Fruit fly (Drosophila melanogaster) whole organism, embryonic: ENCODE data around the gene Vajk1.

Source experiments
- B-H2 ChIP-seq: fragments of 200-800 bp; sonication (Bioruptor generic); optimal IDR thresholded peaks from 2 replicates; lab custom pipeline; 2018; ENCODE audit warnings: missing biosample characterization, mild to moderate bottlenecking, missing genetic modification characterization
- CG13287 ChIP-seq: fragments of 200-800 bp; sonication (Bioruptor generic); IDR thresholded peaks from 2 replicates; pipeline ENCODE4 v1.3.6; 2022; ENCODE audit warnings: missing biosample characterization, missing genetic modification characterization; ENCODE audit not compliant: partially characterized antibody
- CG13624 ChIP-seq: fragments of 200-800 bp; sonication (Bioruptor generic); optimal IDR thresholded peaks from 2 replicates; lab custom pipeline; 2016; ENCODE audit warnings: missing biosample characterization, missing genetic modification characterization
- CG14014 ChIP-seq: fragments of 200-800 bp; sonication (Bioruptor generic); IDR thresholded peaks from 2 replicates; pipeline ENCODE4 v1.3.6; 2022; ENCODE audit warnings: missing biosample characterization, missing genetic modification characterization
- CG14860 ChIP-seq: fragments of 200-800 bp; sonication (Bioruptor generic); IDR thresholded peaks from 3 replicates; pipeline ENCODE4 v1.3.6; 2022; ENCODE audit warnings: missing biosample characterization, missing genetic modification characterization; ENCODE audit not compliant: partially characterized antibody
- CG14965 ChIP-seq: fragments of 200-800 bp; sonication (Bioruptor generic); optimal IDR thresholded peaks from 2 replicates; lab custom pipeline; 2016; ENCODE audit warnings: missing biosample characterization, missing genetic modification characterization, borderline replicate concordance
- CG15514 ChIP-seq: fragments of 200-800 bp; sonication (Bioruptor generic); optimal IDR thresholded peaks from 3 replicates; lab custom pipeline; 2017; ENCODE audit warnings: missing biosample characterization, missing genetic modification characterization, mild to moderate bottlenecking, moderate library complexity, missing genetic modification reagents
- CG15601 ChIP-seq: fragments of 200-800 bp; sonication (Bioruptor generic); optimal IDR thresholded peaks from 3 replicates; lab custom pipeline; 2019; ENCODE audit warnings: missing biosample characterization, mild to moderate bottlenecking, missing genetic modification characterization, moderate library complexity
- CG15696 ChIP-seq: fragments of 200-800 bp; sonication (Bioruptor generic); optimal IDR thresholded peaks from 2 replicates; lab custom pipeline; 2019; ENCODE audit warnings: missing biosample characterization, mild to moderate bottlenecking, missing genetic modification characterization, moderate library complexity
- CG18476 ChIP-seq: fragments of 200-800 bp; sonication (Bioruptor generic); optimal IDR thresholded peaks from 2 replicates; lab custom pipeline; 2016; ENCODE audit warnings: missing biosample characterization, mild to moderate bottlenecking, missing genetic modification characterization
- CG2199 ChIP-seq: fragments of 200-800 bp; sonication (Bioruptor generic); IDR thresholded peaks from 3 replicates; pipeline ENCODE4 v1.3.6; 2022; ENCODE audit warnings: missing biosample characterization, missing genetic modification characterization
- CG33557 ChIP-seq: fragments of 200-800 bp; sonication (Bioruptor generic); optimal IDR thresholded peaks from 2 replicates; lab custom pipeline; 2019; ENCODE audit warnings: missing biosample characterization, mild to moderate bottlenecking, missing genetic modification characterization, moderate library complexity
- CG34376 ChIP-seq: fragments of 200-800 bp; sonication (Bioruptor generic); optimal IDR thresholded peaks from 2 replicates; lab custom pipeline; 2018; ENCODE audit warnings: missing biosample characterization, mild to moderate bottlenecking, missing genetic modification characterization
- CG34422 ChIP-seq: fragments of 200-800 bp; sonication (Bioruptor generic); IDR thresholded peaks from 3 replicates; pipeline ENCODE4 v1.3.6; 2022; ENCODE audit warnings: missing biosample characterization, missing genetic modification characterization
- CG8359 ChIP-seq: fragments of 200-800 bp; sonication (Bioruptor generic); optimal IDR thresholded peaks from 2 replicates; lab custom pipeline; 2017; ENCODE audit warnings: missing biosample characterization, mild to moderate bottlenecking, missing genetic modification characterization, borderline replicate concordance
- Chrac-16 ChIP-seq: fragments of 200-800 bp; sonication (Bioruptor generic); optimal IDR thresholded peaks from 3 replicates; lab custom pipeline; 2016; ENCODE audit warnings: missing biosample characterization, missing genetic modification characterization
- Gug ChIP-seq: fragments of 200-800 bp; sonication (Bioruptor generic); IDR thresholded peaks from 4 replicates; pipeline ENCODE4 v1.3.6; 2022; ENCODE audit warnings: missing biosample characterization, missing genetic modification characterization
- Myb ChIP-seq: fragments of 200-800 bp; sonication (Bioruptor generic); optimal IDR thresholded peaks from 2 replicates; lab custom pipeline; 2016; ENCODE audit warnings: missing biosample characterization, missing genetic modification characterization
- Usf ChIP-seq: fragments of 200-800 bp; sonication (Bioruptor generic); optimal IDR thresholded peaks from 2 replicates; lab custom pipeline; 2017; ENCODE audit warnings: missing genotype, missing biosample characterization, missing genetic modification characterization
- amos ChIP-seq: fragments of 200-800 bp; sonication (Bioruptor generic); IDR thresholded peaks from 2 replicates; pipeline ENCODE4 v1.3.6; 2022; ENCODE audit warnings: missing biosample characterization, missing genetic modification characterization; ENCODE audit not compliant: partially characterized antibody
- disco-r ChIP-seq: fragments of 200-800 bp; sonication (Bioruptor generic); optimal IDR thresholded peaks from 2 replicates; lab custom pipeline; 2016; ENCODE audit warnings: missing biosample characterization, missing genetic modification characterization
- dmrt11E ChIP-seq: fragments of 200-800 bp; sonication (Bioruptor generic); optimal IDR thresholded peaks from 3 replicates; lab custom pipeline; 2018; ENCODE audit warnings: missing biosample characterization, mild to moderate bottlenecking, missing genetic modification characterization, moderate library complexity
- dmrt99B ChIP-seq: fragments of 200-800 bp; sonication (Bioruptor generic); optimal IDR thresholded peaks from 2 replicates; lab custom pipeline; 2018; ENCODE audit warnings: missing biosample characterization, mild to moderate bottlenecking, missing genetic modification characterization, moderate library complexity
- exex ChIP-seq: fragments of 200-800 bp; sonication (Bioruptor generic); optimal IDR thresholded peaks from 4 replicates; lab custom pipeline; 2018; ENCODE audit warnings: missing biosample characterization, mild to moderate bottlenecking, missing genetic modification characterization, moderate library complexity
- grn ChIP-seq: fragments of 200-800 bp; sonication (Bioruptor generic); optimal IDR thresholded peaks from 3 replicates; lab custom pipeline; 2017; ENCODE audit warnings: missing biosample characterization, missing genetic modification characterization
- pfk ChIP-seq: fragments of 200-800 bp; sonication (Bioruptor generic); optimal IDR thresholded peaks from 2 replicates; lab custom pipeline; 2018; ENCODE audit warnings: missing biosample characterization, mild to moderate bottlenecking, missing genetic modification characterization, moderate library complexity
- pum ChIP-seq: fragments of 200-800 bp; sonication (Bioruptor generic); optimal IDR thresholded peaks from 2 replicates; lab custom pipeline; 2016; ENCODE audit warnings: missing biosample characterization, missing genetic modification characterization
- run ChIP-seq: fragments of 200-800 bp; sonication (Bioruptor generic); optimal IDR thresholded peaks from 3 replicates; lab custom pipeline; 2018; ENCODE audit warnings: missing biosample characterization, mild to moderate bottlenecking, missing genetic modification characterization
- salm ChIP-seq: fragments of 200-800 bp; sonication (Bioruptor generic); optimal IDR thresholded peaks from 2 replicates; lab custom pipeline; 2018; ENCODE audit warnings: missing biosample characterization, mild to moderate bottlenecking, missing genetic modification characterization
- sd ChIP-seq: fragments of 200-800 bp; sonication (Bioruptor generic); optimal IDR thresholded peaks from 3 replicates; lab custom pipeline; 2018; ENCODE audit warnings: missing biosample characterization, mild to moderate bottlenecking, missing genetic modification characterization, moderate library complexity
- sens ChIP-seq: fragments of 200-800 bp; sonication (Bioruptor generic); peaks from one replicate; lab custom pipeline; 2016; ENCODE audit warnings: missing biosample characterization, missing genetic modification characterization
- sisA ChIP-seq: fragments of 200-800 bp; sonication (Bioruptor generic); IDR thresholded peaks from 2 replicates; pipeline ENCODE4 v1.3.6; 2022; ENCODE audit warnings: missing biosample characterization, missing genetic modification characterization
- sug ChIP-seq: fragments of 200-800 bp; optimal IDR thresholded peaks from 2 replicates; lab custom pipeline; 2019; ENCODE audit warnings: missing biosample characterization, mild to moderate bottlenecking, missing genetic modification characterization, moderate library complexity
- twi ChIP-seq: fragments of 200-800 bp; optimal IDR thresholded peaks from 2 replicates; lab custom pipeline; 2019; ENCODE audit warnings: missing biosample characterization, mild to moderate bottlenecking, missing genetic modification characterization, moderate library complexity
- z ChIP-seq: fragments of 200-800 bp; sonication (Bioruptor generic); IDR thresholded peaks from 3 replicates; pipeline ENCODE4 v1.3.6; 2022; ENCODE audit warnings: missing biosample characterization, missing genetic modification characterization

Gene Vajk1

DNA sequence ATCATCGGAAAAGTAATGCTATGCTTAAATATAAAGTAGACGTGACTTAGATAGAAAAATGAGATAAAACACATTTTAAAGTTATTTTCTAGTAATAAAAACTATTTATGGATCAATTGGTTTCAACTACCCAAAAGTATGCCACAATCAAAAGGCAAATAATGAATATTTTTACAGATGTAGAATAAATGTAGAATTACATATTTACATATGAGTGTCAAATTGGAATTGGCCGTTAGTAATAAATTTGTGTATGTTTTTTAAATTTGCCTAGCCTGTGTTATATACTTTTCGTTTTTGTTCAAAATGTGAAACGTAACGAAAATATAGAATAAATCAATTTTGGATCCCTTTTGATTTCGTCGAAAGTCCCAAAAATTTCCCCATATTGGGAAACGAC, 11.6 kb downstream of the Vajk1 start, which contains the start of gene Acyp (continued):
- TF ChIP-seq amos (GFP tag; lab: Robert Waterston, UW) (peak; percentile 42; the same call in 1 of the 2 replicates), CG8359 (GFP tag; lab: Kevin White, UChicago) (no peak), Chrac-16 (GFP tag; lab: Kevin White, UChicago) (no peak), CG14014 (GFP tag; lab: Robert Waterston, UW) (no peak), pum (GFP tag; lab: Kevin White, UChicago) (no peak), CG14860 (peak; percentile 30; the same call in 1 of the 3 replicates)
- TF ChIP-seq, all 482 proteins: peak for 7

DNA sequence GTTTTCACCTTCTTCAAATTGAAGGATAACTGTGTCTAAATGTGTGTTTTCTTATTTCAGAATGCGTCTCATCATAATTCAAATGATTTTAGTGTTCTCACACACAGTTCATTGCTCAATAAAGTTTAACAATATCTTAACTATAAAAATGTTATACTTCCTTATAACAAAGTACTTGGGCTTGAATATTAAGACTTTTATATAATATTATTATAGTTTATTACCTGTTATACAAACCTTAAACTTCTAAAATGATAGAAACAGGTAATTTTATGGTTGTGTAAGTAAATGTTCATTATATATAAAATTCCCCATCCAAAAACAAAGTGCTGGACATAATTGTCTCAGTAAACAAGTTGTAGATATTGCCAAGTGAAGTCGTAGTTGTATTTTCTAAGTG, 14.3 kb downstream of the Vajk1 start, which contains the start of gene Ance-2:
Gene Ance-2 (plus strand): TSS at position 301 of the 400 bp plus-strand sequence.
- TF ChIP-seq CG34422 (GFP tag; lab: Robert Waterston, UW): no peak
- no peak for TF ChIP-seq Usf
- no peak for TF ChIP-seq z (GFP tag; lab: Robert Waterston, UW)
- no peak for TF ChIP-seq CG13287
- TF ChIP-seq CG14965 (GFP tag; lab: Kevin White, UChicago): no peak
- no peak for TF ChIP-seq B-H2 (GFP tag; lab: Kevin White, UChicago)
- TF ChIP-seq CG13624: no peak
- no peak for TF ChIP-seq pfk (GFP tag; lab: Kevin White, UChicago)
- no peak for TF ChIP-seq CG18476 (GFP tag; lab: Kevin White, UChicago)
- TF ChIP-seq CG2199 (GFP tag; lab: Robert Waterston, UW): no peak
- TF ChIP-seq Gug (GFP tag; lab: Robert Waterston, UW): no peak
- no peak for TF ChIP-seq sd (tag; lab: Kevin White, UChicago)
- TF ChIP-seq disco-r (GFP tag; lab: Kevin White, UChicago): no peak

DNA sequence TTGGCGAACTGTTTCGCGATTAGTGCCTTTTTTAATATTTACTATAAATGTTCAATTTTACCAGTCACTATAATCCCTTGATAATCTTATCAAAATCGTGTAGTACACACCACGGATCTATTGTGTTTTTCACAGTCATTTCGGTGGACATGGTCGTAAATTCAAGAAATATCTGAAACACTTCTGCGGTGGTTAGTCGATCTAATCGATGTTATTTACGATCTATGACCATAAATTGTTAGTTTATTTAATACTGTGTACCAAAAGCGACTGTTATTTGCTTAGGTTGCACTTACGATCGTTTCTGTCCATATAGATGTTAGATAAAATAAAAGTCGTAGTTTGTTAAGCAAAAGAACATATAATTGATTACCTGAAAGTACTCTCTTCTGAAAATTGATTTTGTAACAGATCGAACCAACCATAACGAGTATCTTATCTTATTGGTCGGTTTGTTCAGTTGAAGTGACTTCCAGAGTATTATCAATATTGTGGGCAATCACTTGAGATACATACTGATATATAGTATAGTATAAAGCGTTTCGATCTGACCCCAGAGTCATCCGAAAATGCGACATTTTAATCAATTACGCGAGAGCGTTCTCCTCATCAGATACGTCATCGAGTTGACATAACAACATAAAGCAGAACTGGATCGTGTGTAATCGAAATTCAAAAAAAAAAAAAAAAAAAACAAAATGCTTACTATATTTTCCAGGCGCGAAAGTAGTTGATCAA, 17.3 kb downstream of the Vajk1 start:
- TF ChIP-seq sens (GFP tag; lab: Kevin White, UChicago) (peak; percentile 43), CG15601 (peak; percentile 68), dmrt99B (tag; lab: Kevin White, UChicago) (no peak), CG34376 (peak; percentile 92), sug (tag; lab: Kevin White, UChicago) (peak; percentile 32), salm (peak; percentile 21), Myb (GFP tag; lab: Kevin White, UChicago) (no peak), grn (peak; percentile 60), twi (tag; lab: Kevin White, UChicago) (peak; percentile 8), CG33557 (GFP tag; lab: Kevin White, UChicago) (peak; percentile 38), dmrt11E (tag; lab: Kevin White, UChicago) (peak; percentile 34), CG15696 (tag; lab: Kevin White, UChicago) (peak; percentile 48), sisA (GFP tag; lab: Robert Waterston, UW) (no peak), CG15514 (GFP tag; lab: Kevin White, UChicago) (no peak), exex (peak; percentile 88), run (peak; percentile 66), sd (tag; lab: Kevin White, UChicago) (peak; percentile 84)
